Fruit fly (Drosophila melanogaster): Measurements from ENCODE around the gene CG6441.

The CG6441 gene

dm6 chr2L:7522737-7523136 lies 48.2 kb downstream of the CG6441 start:
- no peak for TF ChIP-seq h (optimal IDR thresholded peaks at IDR 0.05)
- no peak for TF ChIP-seq insv (optimal IDR thresholded peaks at IDR 0.05)

- TF ChIP-seq psq (optimal IDR thresholded peaks at IDR 0.05) (no peak), insv (optimal IDR thresholded peaks at IDR 0.05) (no peak)
These were observed 49.1 kb downstream of the CG6441 start for dm6 chr2L:7523564-7523963.

- TF ChIP-seq insv (optimal IDR thresholded peaks at IDR 0.05) = no peak
- no peak for TF ChIP-seq Myc (optimal IDR thresholded peaks at IDR 0.05)
- no peak for TF ChIP-seq Sin3A (optimal IDR thresholded peaks at IDR 0.05)
- TF ChIP-seq h (optimal IDR thresholded peaks at IDR 0.05) = no peak
- TF ChIP-seq ttk (optimal IDR thresholded peaks at IDR 0.05) = no peak
- no peak for TF ChIP-seq psq (optimal IDR thresholded peaks at IDR 0.05)
These were observed 50.8 kb downstream of the CG6441 start for dm6 chr2L:7525123-7525874.

dm6 chr2L:7526129-7526528 lies 51.6 kb downstream of the CG6441 start:
- TF ChIP-seq ttk (optimal IDR thresholded peaks at IDR 0.05) (no peak), psq (optimal IDR thresholded peaks at IDR 0.05) (no peak), h (optimal IDR thresholded peaks at IDR 0.05) (no peak), insv (optimal IDR thresholded peaks at IDR 0.05) (no peak), Sin3A (optimal IDR thresholded peaks at IDR 0.05) (no peak), Myc (optimal IDR thresholded peaks at IDR 0.05) (no peak)

Data from Kc167 (cell line).